Worm (Caenorhabditis elegans): ENCODE measurements around the gene lig-1.

DNA sequence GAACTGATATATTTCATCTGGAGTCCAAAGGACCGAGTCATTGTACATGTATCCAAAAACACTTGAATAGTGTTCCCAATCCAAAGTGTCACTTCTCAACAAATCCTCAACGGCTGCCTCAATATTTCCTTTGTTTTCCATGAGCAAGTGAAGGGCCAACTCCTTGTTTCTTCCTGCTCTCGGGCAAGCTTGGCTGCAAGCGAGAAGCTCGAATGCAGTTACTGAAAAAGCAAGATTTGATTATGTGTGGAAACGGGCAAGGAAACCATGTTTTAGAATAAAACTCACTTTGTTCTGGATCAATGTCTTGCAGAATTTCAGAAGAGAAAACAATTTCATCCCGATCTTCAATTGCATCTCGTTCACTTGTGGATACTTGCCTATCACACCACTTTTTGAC, 40.3 kb downstream of the lig-1 start:
- TF ChIP-seq tra-4 (tag; optimal IDR thresholded peaks at IDR 0.05) (no peak), ama-1 (optimal IDR thresholded peaks at IDR 0.05) (no peak), flt-1 (GFP tag; IDR thresholded peaks at IDR 0.05) (no peak), scrt-1 (GFP tag; IDR thresholded peaks at IDR 0.05) (no peak), hnd-1 (tag; optimal IDR thresholded peaks at IDR 0.05) (no peak), pes-1 (GFP tag; IDR thresholded peaks at IDR 0.05) (no peak), F13C5.2 (tag; optimal IDR thresholded peaks at IDR 0.05) (no peak), tbx-37 (GFP tag; conservative IDR thresholded peaks at IDR 0.05) (no peak)
